Fruit fly (Drosophila melanogaster): Measurements from ENCODE around the gene SmydA-8.

The SmydA-8 gene

DNA sequence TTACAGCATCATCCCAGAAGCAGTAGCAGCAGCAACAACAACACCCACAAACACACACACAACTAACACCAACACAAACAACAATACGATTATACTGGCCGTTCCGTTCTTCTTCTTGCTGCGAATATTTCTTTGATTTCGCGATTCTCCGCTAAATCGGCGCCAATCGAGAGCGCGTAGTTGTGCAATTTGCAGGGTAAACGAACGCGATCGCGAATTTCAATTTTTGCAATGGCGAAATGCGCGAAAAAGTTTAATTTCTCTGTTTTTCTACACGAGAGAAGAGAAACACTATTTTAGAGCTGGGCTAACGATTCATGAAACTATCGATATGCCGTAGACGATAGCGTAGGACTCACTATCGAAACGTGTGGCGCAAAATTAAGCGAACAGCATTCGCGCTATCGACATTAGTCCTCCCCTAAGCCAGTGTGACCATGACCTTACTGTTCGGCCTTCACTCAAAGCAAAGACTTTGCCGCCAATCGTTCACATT is 54.9 kb downstream of the SmydA-8 start, which contains the start of gene wapl (continued):
- TF ChIP-seq Oaz (GFP tag; IDR thresholded peaks at IDR 0.05) (no peak), dimm (GFP tag; IDR thresholded peaks at IDR 0.05) (no peak), CG10654 (GFP tag; optimal IDR thresholded peaks at IDR 0.05) (no peak), CG2116 (GFP tag; optimal IDR thresholded peaks at IDR 0.05) (peak; percentile 86), pum (GFP tag; optimal IDR thresholded peaks at IDR 0.05) (peak; percentile 22), CG9215 (GFP tag; IDR thresholded peaks at IDR 0.05) (no peak), Hr3 (GFP tag; optimal IDR thresholded peaks at IDR 0.05) (no peak), CG10267 (tag; optimal IDR thresholded peaks at IDR 0.05) (peak; percentile 56), ara (GFP tag; IDR thresholded peaks at IDR 0.05) (no peak), CG7963 (GFP tag; IDR thresholded peaks at IDR 0.05; ENCODE audit: partially characterized antibody) (peak; percentile 92), B-H2 (GFP tag; optimal IDR thresholded peaks at IDR 0.05) (peak; percentile 19), bigmax (GFP tag; optimal IDR thresholded peaks at IDR 0.05) (no peak), stwl (tag; optimal IDR thresholded peaks at IDR 0.05) (peak; percentile 61), kah (GFP tag; optimal IDR thresholded peaks at IDR 0.05) (no peak), knrl (GFP tag; IDR thresholded peaks at IDR 0.05; ENCODE audit: partially characterized antibody) (peak; percentile 93), CG13424 (tag; optimal IDR thresholded peaks at IDR 0.05) (no peak), CG9817 (tag; optimal IDR thresholded peaks at IDR 0.05) (no peak), Doc2 (GFP tag; IDR thresholded peaks at IDR 0.05) (no peak), Drgx (GFP tag; IDR thresholded peaks at IDR 0.05) (no peak), CG30020 (tag; optimal IDR thresholded peaks at IDR 0.05) (peak; percentile 23), nom (GFP tag; optimal IDR thresholded peaks at IDR 0.05) (peak; percentile 16), dan (GFP tag; IDR thresholded peaks at IDR 0.05) (no peak), Fer1 (GFP tag; optimal IDR thresholded peaks at IDR 0.05) (peak; percentile 19), fru (optimal IDR thresholded peaks at IDR 0.05) (no peak), CG17359 (tag; optimal IDR thresholded peaks at IDR 0.05) (no peak), CG12659 (GFP tag; optimal IDR thresholded peaks at IDR 0.05) (peak; percentile 61), bbx (GFP tag; IDR thresholded peaks at IDR 0.05; ENCODE audit: partially characterized antibody) (peak; percentile 97), Gug (GFP tag; IDR thresholded peaks at IDR 0.05) (peak; percentile 51; the same call in 1 of the 4 replicates), dysf (GFP tag; IDR thresholded peaks at IDR 0.05) (no peak), zfh1 (GFP tag; IDR thresholded peaks at IDR 0.05) (no peak), CG10565 (GFP tag; optimal IDR thresholded peaks at IDR 0.05) (no peak), CG17912 (GFP tag; optimal IDR thresholded peaks at IDR 0.05) (no peak), CG4424 (GFP tag; optimal IDR thresholded peaks at IDR 0.05) (no peak), h (optimal IDR thresholded peaks at IDR 0.05) (no peak), corto (GFP tag; optimal IDR thresholded peaks at IDR 0.05) (no peak), Scr (GFP tag; IDR thresholded peaks at IDR 0.05; ENCODE audit: partially characterized antibody) (peak; percentile 94), CG31365 (tag; optimal IDR thresholded peaks at IDR 0.05) (no peak), CG31441 (GFP tag; IDR thresholded peaks at IDR 0.05) (no peak), cas (GFP tag; IDR thresholded peaks at IDR 0.05) (no peak), nerfin-2 (GFP tag; IDR thresholded peaks at IDR 0.05; ENCODE audit: partially characterized antibody) (peak; percentile 87), tll (GFP tag; optimal IDR thresholded peaks at IDR 0.05) (no peak), scrt (GFP tag; optimal IDR thresholded peaks at IDR 0.05) (no peak), MBD-R2 (GFP tag; IDR thresholded peaks at IDR 0.05) (peak; percentile 52), Bdp1 (GFP tag; optimal IDR thresholded peaks at IDR 0.05) (no peak), CG10321 (GFP tag; IDR thresholded peaks at IDR 0.05) (no peak; the same call in 1 of the 2 replicates), Dip3 (GFP tag; optimal IDR thresholded peaks at IDR 0.05) (no peak), CG34422 (GFP tag; IDR thresholded peaks at IDR 0.05) (no peak), CG11247 (GFP tag; IDR thresholded peaks at IDR 0.05) (no peak), sob (GFP tag; IDR thresholded peaks at IDR 0.05) (0 out of 2 replicates have a peak, but pooled peaks have one; percentile 32), CG4282 (GFP tag; optimal IDR thresholded peaks at IDR 0.05) (no peak), CG11456 (GFP tag; IDR thresholded peaks at IDR 0.05) (no peak), abd-A (tag; optimal IDR thresholded peaks at IDR 0.05) (peak; percentile 64)
